Worm (Caenorhabditis elegans): ENCODE data around the gene F33D4.6.

The F33D4.6 gene

ce11 chrIV:7736616-7737015 lies 18.8 kb upstream of the F33D4.6 start:
- TF ChIP-seq F57C9.4 (tag; optimal IDR thresholded peaks at IDR 0.05) (no peak), ceh-40 (GFP tag; IDR thresholded peaks at IDR 0.05) (no peak), ztf-22 (GFP tag; optimal IDR thresholded peaks at IDR 0.05) (no peak), athp-1 (tag; optimal IDR thresholded peaks at IDR 0.05) (no peak), hlh-26 (GFP tag; conservative IDR thresholded peaks at IDR 0.05) (no peak), Y53G8AR.9 (GFP tag; conservative IDR thresholded peaks at IDR 0.05) (no peak), ceh-58 (GFP tag; IDR thresholded peaks at IDR 0.05) (no peak), ztf-3 (GFP tag; optimal IDR thresholded peaks at IDR 0.05) (no peak)

ce11 chrIV:7734619-7735018 lies 16.8 kb upstream of the F33D4.6 start, which contains the start of gene clx-1:
Gene clx-1, plus strand, starts transcription at chrIV:7734648.
- TF ChIP-seq egrh-3 (GFP tag; IDR thresholded peaks at IDR 0.05) (peak; percentile 36; the same call in 1 of the 2 replicates), Y53G8AR.9 (GFP tag; conservative IDR thresholded peaks at IDR 0.05) (no peak)

ce11 chrIV:7734173-7734572 lies 16.4 kb upstream of the F33D4.6 start:
- TF ChIP-seq rpc-1 (optimal IDR thresholded peaks at IDR 0.05) (no peak), rpc-1 (tag; optimal IDR thresholded peaks at IDR 0.05) (no peak), dpff-1 (tag; optimal IDR thresholded peaks at IDR 0.05) (no peak), lin-35 (GFP tag; optimal IDR thresholded peaks at IDR 0.05) (no peak), hlh-12 (tag; optimal IDR thresholded peaks at IDR 0.05) (no peak), zim-3 (tag; optimal IDR thresholded peaks at IDR 0.05) (no peak), die-1 (tag; optimal IDR thresholded peaks at IDR 0.05) (no peak), hsf-1 (GFP tag; IDR thresholded peaks at IDR 0.05) (no peak), Y67H2A.10 (GFP tag; conservative IDR thresholded peaks at IDR 0.05) (no peak), aptf-3 (GFP tag; IDR thresholded peaks at IDR 0.05) (no peak), F10E7.11 (tag; optimal IDR thresholded peaks at IDR 0.05) (no peak), nfya-2 (GFP tag; IDR thresholded peaks at IDR 0.05) (no peak)

ce11 chrIV:7731960-7732359 lies 14.1 kb upstream of the F33D4.6 start, which contains the start of the genes C50F7.9 and C50F7.3:
Gene C50F7.9, minus strand, starts transcription at chrIV:7732060.
Gene C50F7.3, plus strand, starts transcription at chrIV:7732329.
- TF ChIP-seq ceh-91 (GFP tag; IDR thresholded peaks at IDR 0.05): no peak
- no peak for TF ChIP-seq T26A5.8 (tag; optimal IDR thresholded peaks at IDR 0.05)
- TF ChIP-seq ZK185.1 (tag; optimal IDR thresholded peaks at IDR 0.05; ENCODE audit: poor library complexity, severe bottlenecking): no peak
- TF ChIP-seq F52B5.7 (tag; optimal IDR thresholded peaks at IDR 0.05): no peak
- no peak for TF ChIP-seq nfya-1 (tag; optimal IDR thresholded peaks at IDR 0.05; ENCODE audit: borderline replicate concordance, insufficient read depth)
- TF ChIP-seq hmg-1.2 (GFP tag; IDR thresholded peaks at IDR 0.05): no peak
- TF ChIP-seq ceh-79 (tag; optimal IDR thresholded peaks at IDR 0.05): no peak
- no peak for TF ChIP-seq dox-1 (GFP tag; IDR thresholded peaks at IDR 0.05)
- TF ChIP-seq F57A8.1 (GFP tag; optimal IDR thresholded peaks at IDR 0.05): no peak
- no peak for TF ChIP-seq nhr-120 (GFP tag; IDR thresholded peaks at IDR 0.05)
- TF ChIP-seq B0019.2 (GFP tag; conservative IDR thresholded peaks at IDR 0.05): no peak
- no peak for TF ChIP-seq nhr-80 (tag; optimal IDR thresholded peaks at IDR 0.05)
- TF ChIP-seq lir-1 (GFP tag; conservative IDR thresholded peaks at IDR 0.05): no peak
- TF ChIP-seq pha-4 (tag; optimal IDR thresholded peaks at IDR 0.05): no peak
- TF ChIP-seq nhr-27 (tag; optimal IDR thresholded peaks at IDR 0.05): no peak
- TF ChIP-seq K11D2.4 (GFP tag; IDR thresholded peaks at IDR 0.05): no peak
- no peak for TF ChIP-seq ztf-25 (GFP tag; IDR thresholded peaks at IDR 0.05)
- TF ChIP-seq ccch-3 (GFP tag; optimal IDR thresholded peaks at IDR 0.05): no peak
- no peak for TF ChIP-seq madf-3 (GFP tag; IDR thresholded peaks at IDR 0.05)
- TF ChIP-seq snpc-4 (GFP tag; optimal IDR thresholded peaks at IDR 0.05): no peak
- TF ChIP-seq snpc-4 (tag; optimal IDR thresholded peaks at IDR 0.05): no peak
